Worm (Caenorhabditis elegans): ENCODE data around the gene F09F7.5.

DNA sequence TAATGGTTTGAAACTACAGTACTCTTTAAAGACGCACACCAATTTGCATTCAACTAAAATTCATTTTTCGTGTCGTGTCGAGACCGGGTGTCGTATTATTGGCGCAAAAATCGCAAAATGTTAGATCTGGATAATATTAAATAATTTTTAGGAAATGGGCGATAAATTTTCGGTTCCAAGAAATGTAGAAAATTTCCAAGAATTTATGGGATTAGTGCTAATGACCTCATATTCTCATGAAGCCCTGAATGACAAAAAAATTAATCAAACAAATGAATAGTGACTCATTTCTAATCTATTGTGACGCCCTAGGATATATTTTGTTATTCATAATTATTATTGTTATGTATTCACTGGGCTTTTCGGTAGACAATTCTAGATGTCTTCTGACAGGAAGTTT lies 46.1 kb upstream of the F09F7.5 start:
- TF ChIP-seq ztf-29 (GFP tag; IDR thresholded peaks at IDR 0.05) (no peak), tab-1 (GFP tag; IDR thresholded peaks at IDR 0.05) (no peak), ref-1 (GFP tag; conservative IDR thresholded peaks at IDR 0.05) (no peak)

All from whole organism, midembryonic.